Fruit fly (Drosophila melanogaster) S2 (cell line): Measurements from ENCODE around the gene CG34393.

ENCODE experiments used
- CG8478 ChIP-seq: fragments of >200 bp; optimal IDR thresholded peaks from 2 replicates; lab custom pipeline; 2018
- CTCF ChIP-seq, 2 experiments: fragments of >200 bp; optimal IDR thresholded peaks; 2 replicates each; lab custom pipeline; 2018

dm6 chr2L:3164257-3165021 lies 35.9 kb downstream of the CG34393 start:
- TF ChIP-seq CTCF (optimal IDR thresholded peaks at IDR 0.05; lab: Kevin White, UChicago) (no peak), CG8478 (lab: Kevin White, UChicago) (no peak)
